Fruit fly (Drosophila melanogaster): ENCODE measurements around the gene CG13086.

- no peak for TF ChIP-seq CG8301 (tag; optimal IDR thresholded peaks at IDR 0.05)
- no peak for TF ChIP-seq CG34367 (tag; optimal IDR thresholded peaks at IDR 0.05)
- no peak for TF ChIP-seq Pif1B (GFP tag; optimal IDR thresholded peaks at IDR 0.05)
- no peak for TF ChIP-seq Pif1A (GFP tag; optimal IDR thresholded peaks at IDR 0.05)
- no peak for TF ChIP-seq rn (GFP tag; IDR thresholded peaks at IDR 0.05)
- TF ChIP-seq Snoo (tag; optimal IDR thresholded peaks at IDR 0.05): no peak
- TF ChIP-seq CG17806 (tag; optimal IDR thresholded peaks at IDR 0.05): no peak
- TF ChIP-seq CG12605 (GFP tag; IDR thresholded peaks at IDR 0.05): no peak
- TF ChIP-seq CG4496 (GFP tag; IDR thresholded peaks at IDR 0.05): no peak
- no peak for TF ChIP-seq CG10348 (GFP tag; IDR thresholded peaks at IDR 0.05)
- TF ChIP-seq fd96Ca (GFP tag; IDR thresholded peaks at IDR 0.05): no peak
- TF ChIP-seq CG14655 (GFP tag; optimal IDR thresholded peaks at IDR 0.05): no peak
Observed at dm6 chr2L:19386106-19386715, 22.0 kb downstream of the CG13086 start, which contains the start of gene fon.
